Worm (Caenorhabditis elegans) whole organism, L3 larva: ENCODE measurements around the gene gasr-8.

Experiments used
- ceh-16 ChIP-seq: sonication (generic microtip); optimal IDR thresholded peaks from 2 replicates; lab custom pipeline; 2017; ENCODE audit warnings: missing biosample characterization, missing genetic modification characterization
- elt-3 ChIP-seq, 3 experiments: fragments of 150-350 bp in 1 of 3; sonication (generic microtip) in 2 of 3; optimal IDR thresholded peaks; 2 replicates in 2 of 3; 4 replicates in 1 of 3; lab custom pipeline; 2014 to 2017; ENCODE audit warnings: missing biosample characterization in 3 of 3, missing genetic modification characterization in 3 of 3
- fos-1 ChIP-seq: fragments of 150-350 bp; optimal IDR thresholded peaks from 2 replicates; lab custom pipeline; 2014; ENCODE audit warnings: missing biosample characterization, missing genetic modification characterization
- sea-2 ChIP-seq: fragments of 150-350 bp; sonication (generic microtip); optimal IDR thresholded peaks from 4 replicates; lab custom pipeline; 2014; ENCODE audit warnings: missing biosample characterization, missing genetic modification reagents, missing genetic modification characterization
- unc-39 ChIP-seq: sonication (generic microtip); optimal IDR thresholded peaks from 4 replicates; lab custom pipeline; 2017; ENCODE audit warnings: missing biosample characterization, missing genetic modification characterization
- zag-1 ChIP-seq: fragments of 150-350 bp; optimal IDR thresholded peaks from 2 replicates; lab custom pipeline; 2014; ENCODE audit warnings: missing biosample characterization, missing genetic modification characterization

DNA sequence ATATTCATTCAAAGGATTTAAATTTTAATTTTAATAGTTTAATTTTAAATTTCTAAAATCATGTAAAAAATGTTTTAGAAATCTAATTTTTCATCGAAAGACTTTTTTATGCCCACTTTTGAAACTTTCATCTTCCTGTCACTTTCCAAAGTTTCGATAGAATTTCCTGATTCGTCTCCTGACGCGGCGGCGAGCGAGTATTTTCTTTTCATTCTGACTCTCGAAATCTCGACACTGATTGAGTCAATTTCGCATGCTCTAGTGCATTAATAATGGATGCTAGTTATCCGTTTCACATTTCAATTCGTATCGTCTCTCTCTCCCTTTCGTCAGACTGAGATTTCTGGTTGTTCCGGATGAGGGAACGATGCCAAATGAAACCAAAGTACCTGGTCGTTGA, 40.1 kb upstream of the gasr-8 start:
- no peak for TF ChIP-seq unc-39 (tag; lab: Kevin White, UChicago)
- no peak for TF ChIP-seq sea-2 (GFP tag; lab: Kevin White, UChicago)
- TF ChIP-seq elt-3 (tag; optimal IDR thresholded peaks at IDR 0.05; lab: Kevin White, UChicago): no peak
- no peak for TF ChIP-seq zag-1 (tag; lab: Kevin White, UChicago)
- no peak for TF ChIP-seq fos-1 (tag; lab: Kevin White, UChicago)
- no peak for TF ChIP-seq ceh-16
